Worm (Caenorhabditis elegans) whole organism, L4/young adult: ENCODE data around the gene R08E5.4.

Experiments
- W03F9.2 ChIP-seq: fragments of 150-350 bp; optimal IDR thresholded peaks from 2 replicates; lab custom pipeline; 2014; ENCODE audit warnings: missing biosample characterization, missing genetic modification characterization
- him-1 ChIP-seq: sonication (generic microtip); optimal IDR thresholded peaks from 2 replicates; lab custom pipeline; 2016; ENCODE audit warnings: missing genotype, missing genetic modification reagents, missing genetic modification characterization, missing compliant biosample characterization

DNA sequence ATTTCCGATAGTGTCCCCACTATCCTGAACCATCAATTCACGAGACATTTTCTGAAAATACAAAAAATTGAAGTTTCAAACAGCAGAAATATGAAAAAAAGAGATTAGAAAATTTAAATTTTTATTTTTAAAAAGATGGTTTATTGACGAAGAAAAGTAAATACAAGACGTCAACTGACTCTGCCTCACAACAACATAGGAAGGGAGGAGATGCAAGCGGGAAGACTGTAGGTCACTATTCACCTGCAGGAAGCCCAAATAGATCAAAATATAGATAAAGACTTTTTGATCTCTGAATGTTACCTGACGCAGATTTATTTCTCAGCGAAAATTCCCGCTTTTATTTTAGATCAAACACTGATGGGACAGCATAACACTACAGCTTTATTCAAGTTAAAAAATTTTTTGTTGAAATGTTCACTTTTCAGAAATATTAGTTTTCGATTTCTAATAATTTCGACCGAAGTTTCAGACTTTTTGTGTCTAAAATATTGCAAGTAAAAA is 7.8 kb downstream of the R08E5.4 start, which contains the start of gene cysl-3:
- TF ChIP-seq him-1 (no peak), W03F9.2 (tag; lab: Kevin White, UChicago) (no peak)
